Fruit fly (Drosophila melanogaster): ENCODE data around the gene LSm-4.
A peak's percentile ranks its signal among the peaks of the same experiment; 100 is the strongest.

- no peak for TF ChIP-seq Hmr (GFP tag; optimal IDR thresholded peaks at IDR 0.05)
- no peak for TF ChIP-seq corto (GFP tag; optimal IDR thresholded peaks at IDR 0.05)
- no peak for TF ChIP-seq btn (GFP tag; optimal IDR thresholded peaks at IDR 0.05)
- no peak for TF ChIP-seq repo (GFP tag; optimal IDR thresholded peaks at IDR 0.05)
- TF ChIP-seq Lim3 (GFP tag; IDR thresholded peaks at IDR 0.05) = no peak
- TF ChIP-seq slou (GFP tag; optimal IDR thresholded peaks at IDR 0.05) = peak; percentile 12
Measured at dm6 chr2L:10413251-10414127, 8.5 kb upstream of the LSm-4 start, which contains the start of the genes CG5355 and Klp31E.

Data from whole organism, embryonic.